Fruit fly (Drosophila melanogaster): ENCODE data around the gene Rpn13R.

Rpn13R gene

DNA sequence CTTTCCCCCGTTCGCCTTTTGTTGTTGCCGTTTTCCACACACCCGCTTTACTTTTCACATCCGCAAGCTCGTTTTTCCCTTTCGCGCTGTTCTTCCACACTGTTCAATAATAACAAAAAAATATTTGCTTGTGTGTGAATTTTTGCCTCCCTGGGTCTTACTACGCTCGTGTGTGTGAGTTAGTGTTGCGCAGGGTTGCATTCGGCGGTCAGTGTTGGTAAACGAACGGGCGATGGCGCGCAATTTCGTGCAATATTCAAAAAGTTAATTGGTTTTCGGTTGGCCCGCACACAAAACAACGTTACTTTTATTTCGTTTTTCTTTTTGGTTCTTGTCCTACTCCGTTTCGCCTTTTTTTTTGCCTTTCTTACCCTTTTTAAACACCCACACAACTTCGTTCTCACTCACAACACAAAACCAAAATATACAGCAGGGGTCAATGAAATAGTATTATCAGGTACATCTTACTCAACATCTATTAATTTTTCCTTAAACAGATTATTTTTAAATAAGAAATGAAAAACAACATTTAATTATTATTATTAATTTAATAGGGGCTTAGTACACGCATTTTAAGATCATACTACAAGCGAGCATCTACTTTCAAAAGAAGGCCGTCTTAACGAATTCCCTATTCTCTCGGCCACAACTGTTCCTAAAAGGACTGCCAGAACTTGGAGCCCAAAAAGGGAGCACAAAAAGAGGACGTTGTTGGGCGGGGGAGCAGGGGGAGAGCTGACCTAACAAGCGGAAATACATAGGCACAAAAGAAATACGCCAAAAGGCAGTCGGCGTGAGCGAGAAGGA, 48.7 kb upstream of the Rpn13R start (continued):
- TF ChIP-seq fd64A (GFP tag; optimal IDR thresholded peaks at IDR 0.05) (no peak), gsb (GFP tag; IDR thresholded peaks at IDR 0.05) (no peak), CG6765 (GFP tag; optimal IDR thresholded peaks at IDR 0.05) (peak; percentile 18), Gug (GFP tag; IDR thresholded peaks at IDR 0.05) (no peak), repo (GFP tag; optimal IDR thresholded peaks at IDR 0.05) (peak; percentile 25), Lhr (GFP tag; optimal IDR thresholded peaks at IDR 0.05) (peak; percentile 13), HLHmδ (GFP tag; optimal IDR thresholded peaks at IDR 0.05) (peak; percentile 59), CG6791 (GFP tag; IDR thresholded peaks at IDR 0.05; ENCODE audit: partially characterized antibody) (peak; percentile 51; the same call in 1 of the 3 replicates), CG31441 (GFP tag; IDR thresholded peaks at IDR 0.05) (peak; percentile 79; the same call in 1 of the 2 replicates), onecut (GFP tag; IDR thresholded peaks at IDR 0.05) (no peak), CHES-1-like (GFP tag; optimal IDR thresholded peaks at IDR 0.05) (peak; percentile 45), disco-r (GFP tag; optimal IDR thresholded peaks at IDR 0.05) (no peak), Atf6 (GFP tag; IDR thresholded peaks at IDR 0.05) (no peak), CG12391 (tag; optimal IDR thresholded peaks at IDR 0.05) (no peak), Scr (GFP tag; IDR thresholded peaks at IDR 0.05; ENCODE audit: partially characterized antibody) (peak; percentile 29; the same call in 1 of the 2 replicates), ranshi (GFP tag; IDR thresholded peaks at IDR 0.05) (no peak), MBD-R2 (GFP tag; IDR thresholded peaks at IDR 0.05) (peak; percentile 33; the same call in 1 of the 2 replicates), CG32772 (GFP tag; IDR thresholded peaks at IDR 0.05) (no peak), CG1792 (GFP tag; optimal IDR thresholded peaks at IDR 0.05) (peak; percentile 47), Kr (GFP tag; optimal IDR thresholded peaks at IDR 0.05) (no peak), fd3F (GFP tag; optimal IDR thresholded peaks at IDR 0.05) (no peak), H2.0 (GFP tag; IDR thresholded peaks at IDR 0.05) (0 out of 2 replicates have a peak, but pooled peaks have one; percentile 2), pzg (GFP tag; optimal IDR thresholded peaks at IDR 0.05) (peak; percentile 75), CG33213 (GFP tag; optimal IDR thresholded peaks at IDR 0.05) (peak; percentile 34), CG1647 (GFP tag; optimal IDR thresholded peaks at IDR 0.05) (peak; percentile 24), kay (GFP tag; optimal IDR thresholded peaks at IDR 0.05) (no peak), hbn (GFP tag; IDR thresholded peaks at IDR 0.05; ENCODE audit: partially characterized antibody) (0 out of 2 replicates have a peak, but pooled peaks have one; percentile 26), pho (GFP tag; optimal IDR thresholded peaks at IDR 0.05) (peak; percentile 45)

dm6 chrX:5083647-5084096, 48.0 kb upstream of the Rpn13R start:
- TF ChIP-seq CG1603 (tag; optimal IDR thresholded peaks at IDR 0.05) (peak; percentile 96), hb (GFP tag; IDR thresholded peaks at IDR 0.05; ENCODE audit: partially characterized antibody) (0 out of 3 replicates have a peak, but pooled peaks have one; percentile 47), Vsx1 (GFP tag; optimal IDR thresholded peaks at IDR 0.05) (peak; percentile 90), H15 (GFP tag; IDR thresholded peaks at IDR 0.05) (peak; percentile 96), dm (GFP tag; optimal IDR thresholded peaks at IDR 0.05) (peak; percentile 86), CG31388 (GFP tag; optimal IDR thresholded peaks at IDR 0.05) (peak; percentile 68), en (GFP tag; optimal IDR thresholded peaks at IDR 0.05) (peak; percentile 92), bigmax (GFP tag; optimal IDR thresholded peaks at IDR 0.05) (peak; percentile 24), sens (GFP tag) (peak; percentile 99), CG31224 (GFP tag; IDR thresholded peaks at IDR 0.05) (peak; percentile 92), otp (GFP tag; IDR thresholded peaks at IDR 0.05) (peak; percentile 98), Awh (GFP tag; IDR thresholded peaks at IDR 0.05) (peak; percentile 95), CG10654 (GFP tag; optimal IDR thresholded peaks at IDR 0.05) (peak; percentile 89), lbe (GFP tag; optimal IDR thresholded peaks at IDR 0.05) (peak; percentile 83), fru (optimal IDR thresholded peaks at IDR 0.05) (no peak), CG10147 (GFP tag; optimal IDR thresholded peaks at IDR 0.05) (peak; percentile 74), CG7745 (tag; optimal IDR thresholded peaks at IDR 0.05) (peak; percentile 28), Sox102F (GFP tag; optimal IDR thresholded peaks at IDR 0.05) (peak; percentile 89), nerfin-2 (GFP tag; IDR thresholded peaks at IDR 0.05; ENCODE audit: partially characterized antibody) (peak; percentile 74), esg (GFP tag; conservative IDR thresholded peaks at IDR 0.05) (peak; percentile 95), CG6689 (GFP tag; IDR thresholded peaks at IDR 0.05) (peak; percentile 97), pfk (GFP tag; optimal IDR thresholded peaks at IDR 0.05) (peak; percentile 26)
